Fruit fly (Drosophila melanogaster) whole organism, wandering third instar larva: ENCODE measurements around the gene CG8319.

Source experiments
- Rel ChIP-seq, 2 experiments: fragments of 200-800 bp; sonication (Bioruptor generic) in 1 of 2; optimal IDR thresholded peaks; 2 replicates in 1 of 2; 3 replicates in 1 of 2; lab custom pipeline; 2016 to 2019; ENCODE audit warnings: mild to moderate bottlenecking in 2 of 2, missing biosample characterization in 2 of 2, missing genetic modification characterization in 2 of 2, moderate library complexity in 1 of 2
- dmrt93B ChIP-seq: fragments of 200-800 bp; sonication (Bioruptor generic); optimal IDR thresholded peaks from 2 replicates; lab custom pipeline; 2018; ENCODE audit warnings: missing biosample characterization, mild to moderate bottlenecking, missing genetic modification characterization
- ey ChIP-seq: fragments of 200-800 bp; sonication (Bioruptor generic); optimal IDR thresholded peaks from 2 replicates; lab custom pipeline; 2016; ENCODE audit warnings: missing biosample characterization, missing genetic modification characterization
- lola ChIP-seq: fragments of >200 bp; optimal IDR thresholded peaks from 2 replicates; lab custom pipeline; 2017; ENCODE audit warnings: missing biosample characterization, missing genetic modification characterization
- pan ChIP-seq: fragments of >200 bp; optimal IDR thresholded peaks from 2 replicates; lab custom pipeline; 2017

DNA sequence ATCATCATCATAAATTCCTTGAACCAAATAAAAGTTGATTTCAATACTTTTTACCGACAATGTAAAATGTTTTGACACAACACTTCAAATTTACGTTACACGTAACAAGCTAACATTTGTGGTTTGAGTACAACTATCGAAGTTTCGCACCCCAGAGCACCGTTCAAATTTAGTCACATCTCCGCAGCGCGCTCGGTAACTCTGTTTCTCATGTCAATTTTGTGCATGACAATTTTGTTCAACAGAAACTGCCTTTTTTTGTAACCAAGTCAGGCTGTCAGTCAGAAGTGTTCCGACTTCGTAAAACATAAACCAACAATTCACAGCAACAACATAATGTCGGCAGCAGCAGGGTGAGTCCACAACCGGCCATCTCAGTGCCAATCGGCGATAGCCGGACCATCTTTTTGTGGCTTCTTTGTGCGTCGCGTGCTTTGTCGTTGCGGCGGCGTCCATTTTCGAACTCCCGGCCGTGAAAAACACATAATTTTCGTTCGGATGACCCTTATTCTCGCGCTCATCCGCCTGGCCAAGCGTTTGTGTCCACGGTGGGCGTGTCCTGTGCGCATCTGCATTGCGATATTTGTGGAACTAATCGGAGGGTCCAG lies 50.7 kb downstream of the CG8319 start, which contains the start of gene p23:
- TF ChIP-seq Rel (GFP tag; optimal IDR thresholded peaks at IDR 0.05; lab: Kevin White, UChicago), result no peak
- peak; percentile 51 for TF ChIP-seq Rel (tag; optimal IDR thresholded peaks at IDR 0.05; lab: Kevin White, UChicago)
- TF ChIP-seq pan (lab: Kevin White, UChicago), result no peak
- no peak for TF ChIP-seq ey (GFP tag; lab: Kevin White, UChicago)
- TF ChIP-seq lola (GFP tag; lab: Kevin White, UChicago), result no peak
- TF ChIP-seq dmrt93B (GFP tag; lab: Kevin White, UChicago), result no peak
